Fruit fly (Drosophila melanogaster): ENCODE data around the gene CG14667.

Gene CG14667

dm6 chr3R:5395210-5395609 lies 20.4 kb downstream of the CG14667 start:
- no peak for TF ChIP-seq rgr (GFP tag; optimal IDR thresholded peaks at IDR 0.05)
- TF ChIP-seq dl (GFP tag; optimal IDR thresholded peaks at IDR 0.05; ENCODE audit: insufficient read depth in 1 of 2, partially characterized antibody in 2 of 2), result no peak
- TF ChIP-seq CG9705 (GFP tag; optimal IDR thresholded peaks at IDR 0.05), result no peak
- TF ChIP-seq GATAd (GFP tag; optimal IDR thresholded peaks at IDR 0.05), result no peak
- no peak for TF ChIP-seq psq (GFP tag; optimal IDR thresholded peaks at IDR 0.05)
- no peak for TF ChIP-seq dmrt93B (GFP tag; optimal IDR thresholded peaks at IDR 0.05)
- TF ChIP-seq Myc (optimal IDR thresholded peaks at IDR 0.05), result no peak
- no peak for TF ChIP-seq jim (GFP tag; optimal IDR thresholded peaks at IDR 0.05)
- no peak for TF ChIP-seq fru (GFP tag; optimal IDR thresholded peaks at IDR 0.05)
- TF ChIP-seq OdsH (GFP tag; optimal IDR thresholded peaks at IDR 0.05), result no peak
- TF ChIP-seq Dfd (GFP tag; optimal IDR thresholded peaks at IDR 0.05), result no peak
- no peak for TF ChIP-seq N (GFP tag; optimal IDR thresholded peaks at IDR 0.05)
- no peak for TF ChIP-seq Rel (GFP tag; optimal IDR thresholded peaks at IDR 0.05)
- TF ChIP-seq Rel (tag; optimal IDR thresholded peaks at IDR 0.05), result no peak
- no peak for TF ChIP-seq Vsx2 (GFP tag; optimal IDR thresholded peaks at IDR 0.05; ENCODE audit: partially characterized antibody)
- TF ChIP-seq foxo (GFP tag; optimal IDR thresholded peaks at IDR 0.05), result no peak
- TF ChIP-seq usp (GFP tag; optimal IDR thresholded peaks at IDR 0.05), result no peak
- TF ChIP-seq Mio (GFP tag; optimal IDR thresholded peaks at IDR 0.05), result no peak
- no peak for TF ChIP-seq CrebA (GFP tag; optimal IDR thresholded peaks at IDR 0.05; ENCODE audit: borderline replicate concordance)
- no peak for TF ChIP-seq Jra (GFP tag; optimal IDR thresholded peaks at IDR 0.05)
- TF ChIP-seq Abd-B (GFP tag; optimal IDR thresholded peaks at IDR 0.05), result no peak

dm6 chr3R:5399096-5399495 lies 24.3 kb downstream of the CG14667 start, which contains the start of gene Or83a:
TSS of gene Or83a (minus strand) at chr3R:5399196.
- TF ChIP-seq h (GFP tag; optimal IDR thresholded peaks at IDR 0.05) (no peak), N (GFP tag; optimal IDR thresholded peaks at IDR 0.05) (no peak), HLH106 (tag; optimal IDR thresholded peaks at IDR 0.05) (no peak), Hnf4 (GFP tag; optimal IDR thresholded peaks at IDR 0.05) (no peak), pan (optimal IDR thresholded peaks at IDR 0.05) (no peak), brk (GFP tag; optimal IDR thresholded peaks at IDR 0.05) (no peak), psq (GFP tag; optimal IDR thresholded peaks at IDR 0.05) (no peak)

- no peak for TF ChIP-seq Rel (GFP tag; optimal IDR thresholded peaks at IDR 0.05)
- TF ChIP-seq Rel (tag; optimal IDR thresholded peaks at IDR 0.05), result no peak
- TF ChIP-seq sv (GFP tag; optimal IDR thresholded peaks at IDR 0.05), result no peak
- TF ChIP-seq Dif (GFP tag; optimal IDR thresholded peaks at IDR 0.05; ENCODE audit: partially characterized antibody), result no peak
- TF ChIP-seq Abd-B (GFP tag; optimal IDR thresholded peaks at IDR 0.05), result no peak
- TF ChIP-seq Mio (GFP tag; optimal IDR thresholded peaks at IDR 0.05), result no peak
- no peak for TF ChIP-seq Hr83 (GFP tag; optimal IDR thresholded peaks at IDR 0.05; ENCODE audit: poor library complexity, severe bottlenecking)
- TF ChIP-seq CrebA (GFP tag; optimal IDR thresholded peaks at IDR 0.05; ENCODE audit: borderline replicate concordance), result no peak
- TF ChIP-seq brk (GFP tag; optimal IDR thresholded peaks at IDR 0.05), result no peak
- no peak for TF ChIP-seq ey (GFP tag; optimal IDR thresholded peaks at IDR 0.05)
- no peak for TF ChIP-seq h (GFP tag; optimal IDR thresholded peaks at IDR 0.05)
- no peak for TF ChIP-seq Hr78 (GFP tag; optimal IDR thresholded peaks at IDR 0.05)
- TF ChIP-seq pan (optimal IDR thresholded peaks at IDR 0.05), result no peak
- no peak for TF ChIP-seq psq (GFP tag; optimal IDR thresholded peaks at IDR 0.05)
- TF ChIP-seq rgr (GFP tag; optimal IDR thresholded peaks at IDR 0.05), result no peak
- TF ChIP-seq Jra (GFP tag; optimal IDR thresholded peaks at IDR 0.05), result no peak
- TF ChIP-seq br (GFP tag; optimal IDR thresholded peaks at IDR 0.05), result no peak
These were observed 29.1 kb downstream of the CG14667 start, which contains the start of gene CG2663 for dm6 chr3R:5403963-5404362. TSS of gene CG2663 (minus strand) at chr3R:5404135.

dm6 chr3R:5412306-5412705 lies 37.5 kb downstream of the CG14667 start, which contains the start of gene Orco:
TSS of gene Orco (minus strand) at chr3R:5412406.
- no peak for TF ChIP-seq Sp1 (GFP tag; optimal IDR thresholded peaks at IDR 0.05)
- TF ChIP-seq CG9705 (GFP tag; optimal IDR thresholded peaks at IDR 0.05), result no peak
- TF ChIP-seq Abd-B (GFP tag; optimal IDR thresholded peaks at IDR 0.05), result no peak
- TF ChIP-seq Rel (GFP tag; optimal IDR thresholded peaks at IDR 0.05), result no peak
- TF ChIP-seq Rel (tag; optimal IDR thresholded peaks at IDR 0.05), result no peak
- TF ChIP-seq HLH106 (tag; optimal IDR thresholded peaks at IDR 0.05), result no peak
- no peak for TF ChIP-seq foxo (GFP tag; optimal IDR thresholded peaks at IDR 0.05)
- TF ChIP-seq usp (GFP tag; optimal IDR thresholded peaks at IDR 0.05), result no peak
- no peak for TF ChIP-seq ey (GFP tag; optimal IDR thresholded peaks at IDR 0.05)
